Worm (Caenorhabditis elegans) whole organism, L2 larva: Measurements from ENCODE around the gene ent-3.

Experiments used
- C34F6.9 ChIP-seq: fragments of 150-350 bp; optimal IDR thresholded peaks from 2 replicates; lab custom pipeline; 2014; ENCODE audit warnings: missing biosample characterization, missing genetic modification characterization
- F13H6.1 ChIP-seq: sonication (generic microtip); optimal IDR thresholded peaks from 2 replicates; lab custom pipeline; 2016; ENCODE audit warnings: missing genetic modification characterization, missing compliant biosample characterization
- Y55F3AM.14 ChIP-seq: fragments of 200-800 bp; sonication (Bioruptor generic); optimal IDR thresholded peaks from 2 replicates; lab custom pipeline; 2018; ENCODE audit warnings: mild to moderate bottlenecking, missing genetic modification characterization, missing compliant biosample characterization
- ZK546.5 ChIP-seq: sonication (generic microtip); optimal IDR thresholded peaks from 2 replicates; lab custom pipeline; 2017; ENCODE audit warnings: missing biosample characterization, missing genetic modification characterization
- alr-1 ChIP-seq: fragments of 150-350 bp; optimal IDR thresholded peaks from 2 replicates; lab custom pipeline; 2014; ENCODE audit warnings: missing biosample characterization, missing genetic modification characterization
- aly-2 ChIP-seq: fragments of 150-350 bp; optimal IDR thresholded peaks from 2 replicates; lab custom pipeline; 2014; ENCODE audit warnings: missing biosample characterization, missing genetic modification characterization
- ama-1 ChIP-seq: fragments of 150-350 bp; optimal IDR thresholded peaks from 2 replicates; lab custom pipeline; 2018; ENCODE audit warnings: inconsistent platforms
- blmp-1 ChIP-seq: sonication (generic microtip); optimal IDR thresholded peaks from 2 replicates; lab custom pipeline; 2017; ENCODE audit warnings: missing genetic modification characterization, mild to moderate bottlenecking, missing compliant biosample characterization, antibody characterized with exemption, moderate library complexity; ENCODE audit not compliant: insufficient read depth
- ceh-82 ChIP-seq: fragments of 150-350 bp; optimal IDR thresholded peaks from 2 replicates; lab custom pipeline; 2014; ENCODE audit warnings: missing biosample characterization, missing genetic modification characterization
- crh-2 ChIP-seq: sonication (generic microtip); optimal IDR thresholded peaks from 2 replicates; lab custom pipeline; 2017; ENCODE audit warnings: missing biosample characterization, missing genetic modification characterization
- egl-27 ChIP-seq: sonication (generic microtip); optimal IDR thresholded peaks from 3 replicates; lab custom pipeline; 2017; ENCODE audit warnings: missing biosample characterization, missing genetic modification reagents, missing genetic modification characterization
- elt-1 ChIP-seq: fragments of 150-350 bp; optimal IDR thresholded peaks from 2 replicates; lab custom pipeline; 2014; ENCODE audit warnings: missing biosample characterization, missing genetic modification characterization
- elt-3 ChIP-seq: sonication (generic microtip); optimal IDR thresholded peaks from 2 replicates; lab custom pipeline; 2017; ENCODE audit warnings: missing biosample characterization, missing genetic modification characterization
- fos-1 ChIP-seq: fragments of 150-350 bp; optimal IDR thresholded peaks from 2 replicates; lab custom pipeline; 2014; ENCODE audit warnings: missing biosample characterization, missing genetic modification characterization
- gmeb-1 ChIP-seq: fragments of 150-350 bp; optimal IDR thresholded peaks from 2 replicates; lab custom pipeline; 2014; ENCODE audit warnings: missing biosample characterization, missing genetic modification characterization
- lin-11 ChIP-seq: fragments of 150-350 bp; sonication (generic microtip); optimal IDR thresholded peaks from 2 replicates; lab custom pipeline; 2014; ENCODE audit warnings: missing biosample characterization, missing genetic modification characterization, inconsistent platforms, mixed read lengths
- lin-13 ChIP-seq: fragments of 150-350 bp; optimal IDR thresholded peaks from 2 replicates; lab custom pipeline; 2014; ENCODE audit warnings: missing biosample characterization, missing genetic modification reagents, missing genetic modification characterization
- lin-39 ChIP-seq: fragments of 150-350 bp; optimal IDR thresholded peaks from 2 replicates; lab custom pipeline; 2014; ENCODE audit warnings: missing biosample characterization, missing genetic modification reagents, missing genetic modification characterization
- lsy-2 ChIP-seq, 2 experiments: fragments of 150-350 bp in 1 of 2; sonication (generic microtip) in 1 of 2; optimal IDR thresholded peaks; 2 replicates each; lab custom pipeline; 2014 to 2017; ENCODE audit warnings: missing biosample characterization in 2 of 2, missing genetic modification characterization in 2 of 2
- mbf-1 ChIP-seq: sonication (generic microtip); optimal IDR thresholded peaks from 2 replicates; lab custom pipeline; 2017; ENCODE audit warnings: missing biosample characterization, missing genetic modification characterization
- mdl-1 ChIP-seq, 2 experiments: fragments of 150-350 bp in 1 of 2; sonication (generic microtip) in 1 of 2; optimal IDR thresholded peaks; 2 replicates each; lab custom pipeline; 2017; ENCODE audit warnings: missing biosample characterization in 2 of 2, missing genetic modification characterization in 2 of 2
- nhr-10 ChIP-seq: sonication (generic microtip); optimal IDR thresholded peaks from 2 replicates; lab custom pipeline; 2017; ENCODE audit warnings: missing biosample characterization, missing genetic modification characterization
- nhr-11 ChIP-seq: fragments of 150-350 bp; optimal IDR thresholded peaks from 2 replicates; lab custom pipeline; 2014; ENCODE audit warnings: missing biosample characterization, missing genetic modification characterization
- nhr-12 ChIP-seq: fragments of 150-350 bp; optimal IDR thresholded peaks from 2 replicates; lab custom pipeline; 2014; ENCODE audit warnings: missing biosample characterization, missing genetic modification characterization
- nhr-129 ChIP-seq: fragments of 150-350 bp; optimal IDR thresholded peaks from 2 replicates; lab custom pipeline; 2014; ENCODE audit warnings: missing biosample characterization, missing genetic modification characterization
- nhr-21 ChIP-seq: fragments of 150-350 bp; optimal IDR thresholded peaks from 2 replicates; lab custom pipeline; 2014; ENCODE audit warnings: missing biosample characterization, missing genetic modification characterization
- nhr-23 ChIP-seq: fragments of 150-350 bp; optimal IDR thresholded peaks from 2 replicates; lab custom pipeline; 2014; ENCODE audit warnings: missing biosample characterization, missing genetic modification reagents, missing genetic modification characterization
- nhr-237 ChIP-seq: fragments of 150-350 bp; optimal IDR thresholded peaks from 2 replicates; lab custom pipeline; 2014; ENCODE audit warnings: missing biosample characterization, missing genetic modification characterization
- nhr-25 ChIP-seq: fragments of 150-350 bp; sonication (generic microtip); optimal IDR thresholded peaks from 3 replicates; lab custom pipeline; 2014; ENCODE audit warnings: missing biosample characterization, missing genetic modification characterization
- nhr-6 ChIP-seq: fragments of 150-350 bp; optimal IDR thresholded peaks from 2 replicates; lab custom pipeline; 2014; ENCODE audit warnings: missing biosample characterization, missing genetic modification characterization
- nhr-77 ChIP-seq: fragments of 150-350 bp; optimal IDR thresholded peaks from 2 replicates; lab custom pipeline; 2014; ENCODE audit warnings: missing biosample characterization, missing genetic modification characterization
- peb-1 ChIP-seq: fragments of 150-350 bp; optimal IDR thresholded peaks from 2 replicates; lab custom pipeline; 2014; ENCODE audit warnings: missing biosample characterization, missing genetic modification characterization
- sem-4 ChIP-seq: fragments of 150-350 bp; optimal IDR thresholded peaks from 2 replicates; lab custom pipeline; 2014; ENCODE audit warnings: missing biosample characterization, missing genetic modification reagents, missing genetic modification characterization
- skn-1 ChIP-seq: sonication (generic microtip); optimal IDR thresholded peaks from 2 replicates; lab custom pipeline; 2017; ENCODE audit warnings: missing biosample characterization, missing genetic modification characterization
- sma-3 ChIP-seq: sonication (generic microtip); optimal IDR thresholded peaks from 2 replicates; lab custom pipeline; 2016; ENCODE audit warnings: missing genetic modification reagents, missing genetic modification characterization, missing compliant biosample characterization
- sma-9 ChIP-seq, 2 experiments: fragments of 150-350 bp in 1 of 2; sonication (generic microtip) in 1 of 2; optimal IDR thresholded peaks; 2 replicates each; lab custom pipeline; 2014 to 2016; ENCODE audit warnings: missing genetic modification characterization in 2 of 2, mild to moderate bottlenecking in 1 of 2, missing biosample characterization in 1 of 2, missing compliant biosample characterization in 1 of 2, missing genetic modification reagents in 1 of 2, moderate library complexity in 1 of 2
- snpc-4 ChIP-seq: fragments of 150-350 bp; optimal IDR thresholded peaks from 2 replicates; lab custom pipeline; 2014; ENCODE audit warnings: missing biosample characterization, missing genetic modification characterization
- unc-39 ChIP-seq: fragments of 150-350 bp; optimal IDR thresholded peaks from 2 replicates; lab custom pipeline; 2014; ENCODE audit warnings: missing biosample characterization, missing genetic modification characterization
- unc-55 ChIP-seq: fragments of 150-350 bp; sonication (generic microtip); optimal IDR thresholded peaks from 3 replicates; lab custom pipeline; 2014; ENCODE audit warnings: missing biosample characterization, missing genetic modification reagents, missing genetic modification characterization
- unc-62 ChIP-seq: fragments of 150-350 bp; optimal IDR thresholded peaks from 2 replicates; lab custom pipeline; 2014; ENCODE audit warnings: missing biosample characterization, missing genetic modification reagents, missing genetic modification characterization
- zag-1 ChIP-seq: fragments of 150-350 bp; optimal IDR thresholded peaks from 2 replicates; lab custom pipeline; 2014; ENCODE audit warnings: missing biosample characterization, missing genetic modification characterization
- ztf-1 ChIP-seq: fragments of 200-800 bp; sonication (Bioruptor generic); conservative IDR thresholded peaks from 2 replicates; pipeline ENCODE4 v1.3.6; 2022; ENCODE audit warnings: missing genetic modification characterization, missing compliant biosample characterization
- ztf-11 ChIP-seq: sonication (generic microtip); optimal IDR thresholded peaks from 2 replicates; lab custom pipeline; 2017; ENCODE audit warnings: missing biosample characterization, missing genetic modification characterization
- ztf-4 ChIP-seq: fragments of 150-350 bp; optimal IDR thresholded peaks from 2 replicates; lab custom pipeline; 2014; ENCODE audit warnings: missing biosample characterization, missing genetic modification characterization

Gene ent-3

DNA sequence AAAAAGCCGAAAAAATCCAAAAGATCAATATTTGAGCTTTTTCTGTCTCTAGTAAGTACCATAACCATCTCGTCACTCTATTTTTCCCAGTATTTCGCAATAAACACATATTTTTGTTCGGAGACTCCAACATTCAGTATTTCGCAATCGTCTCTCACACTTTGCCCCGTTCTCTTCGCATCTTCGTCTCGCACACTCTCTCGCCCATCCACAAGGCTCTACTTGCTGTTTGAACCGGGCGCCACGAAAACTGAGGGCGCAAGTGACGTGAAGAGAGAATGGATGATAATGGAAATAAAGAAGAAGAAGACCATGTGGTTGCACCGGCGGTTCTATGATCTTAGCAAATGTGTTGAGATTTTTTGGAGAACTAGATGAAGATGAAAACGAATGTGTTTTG, 35.8 kb downstream of the ent-3 start (continued):
- TF ChIP-seq nhr-6 (tag; lab: Kevin White, UChicago) = no peak

ce11 chrV:14197651-14198050, 38.2 kb downstream of the ent-3 start:
- peak; percentile 17 for TF ChIP-seq F13H6.1
- no peak for TF ChIP-seq unc-55 (GFP tag; lab: Kevin White, UChicago)
- no peak for TF ChIP-seq skn-1
- TF ChIP-seq unc-62 (GFP tag; lab: Kevin White, UChicago) = no peak
- TF ChIP-seq ztf-1 (GFP tag; lab: Robert Waterston, UW) = no peak
- no peak for TF ChIP-seq mbf-1
- TF ChIP-seq unc-39 (tag; lab: Kevin White, UChicago) = no peak
- TF ChIP-seq lsy-2 (tag; optimal IDR thresholded peaks at IDR 0.05; lab: Kevin White, UChicago) = no peak
- TF ChIP-seq snpc-4 (tag; lab: Kevin White, UChicago) = no peak
- TF ChIP-seq nhr-77 (tag; lab: Kevin White, UChicago) = no peak
- peak; percentile 57 for TF ChIP-seq sma-9 (GFP tag; optimal IDR thresholded peaks at IDR 0.05; lab: Kevin White, UChicago)
- no peak for TF ChIP-seq sma-9 (tag; optimal IDR thresholded peaks at IDR 0.05; lab: Kevin White, UChicago)
- TF ChIP-seq nhr-10 (tag; lab: Kevin White, UChicago) = no peak
- TF ChIP-seq lin-11 (tag; lab: Kevin White, UChicago) = no peak
- peak; percentile 52 for TF ChIP-seq nhr-25
- TF ChIP-seq elt-3 (tag; lab: Kevin White, UChicago) = no peak
- peak; percentile 43 for TF ChIP-seq nhr-21 (tag; lab: Kevin White, UChicago)
- TF ChIP-seq ama-1 (lab: Kevin White, UChicago) = no peak
- TF ChIP-seq ZK546.5 (tag; lab: Kevin White, UChicago) = no peak
- TF ChIP-seq zag-1 (tag; lab: Kevin White, UChicago) = no peak
- TF ChIP-seq ztf-11 (tag; lab: Kevin White, UChicago) = no peak
- TF ChIP-seq fos-1 (tag; lab: Kevin White, UChicago) = peak; percentile 10
- no peak for TF ChIP-seq sem-4
- no peak for TF ChIP-seq aly-2 (tag; lab: Kevin White, UChicago)
- no peak for TF ChIP-seq gmeb-1 (tag; lab: Kevin White, UChicago)
- no peak for TF ChIP-seq nhr-23 (tag; lab: Kevin White, UChicago)
- TF ChIP-seq lin-13 (GFP tag; lab: Kevin White, UChicago) = no peak
- no peak for TF ChIP-seq C34F6.9
- TF ChIP-seq crh-2 (tag; lab: Kevin White, UChicago) = no peak
- TF ChIP-seq ceh-82 = no peak
- peak; percentile 17 for TF ChIP-seq sma-3 (GFP tag; lab: Kevin White, UChicago)

ce11 chrV:14194514-14194913, 41.3 kb downstream of the ent-3 start:
- TF ChIP-seq ztf-1 (GFP tag; lab: Robert Waterston, UW) (no peak), blmp-1 (tag; lab: Kevin White, UChicago) (no peak), egl-27 (tag; lab: Kevin White, UChicago) (no peak), skn-1 (no peak), elt-1 (tag; lab: Kevin White, UChicago) (no peak), ama-1 (lab: Kevin White, UChicago) (peak; percentile 27), nhr-10 (tag; lab: Kevin White, UChicago) (no peak), crh-2 (tag; lab: Kevin White, UChicago) (no peak)
- TF ChIP-seq, all 48 proteins: peak for 1

ce11 chrV:14193451-14193850, 42.4 kb downstream of the ent-3 start, which contains the start of gene atfs-1:
Gene atfs-1 (plus strand): TSS chrV:14193663.
- peak; percentile 55 for TF ChIP-seq nhr-25
- TF ChIP-seq peb-1 = no peak
- no peak for TF ChIP-seq nhr-11 (tag; lab: Kevin White, UChicago)
- peak in 1 of 2 experiments; percentile 35 for TF ChIP-seq mdl-1 (tag; optimal IDR thresholded peaks at IDR 0.05; lab: Kevin White, UChicago)
- TF ChIP-seq F13H6.1 = peak; percentile 86
- no peak for TF ChIP-seq unc-62 (GFP tag; lab: Kevin White, UChicago)
- no peak for TF ChIP-seq lin-39
- TF ChIP-seq sma-9 (GFP tag; optimal IDR thresholded peaks at IDR 0.05; lab: Kevin White, UChicago) = peak; percentile 89
- no peak for TF ChIP-seq sma-9 (tag; optimal IDR thresholded peaks at IDR 0.05; lab: Kevin White, UChicago)
- TF ChIP-seq ama-1 (lab: Kevin White, UChicago) = peak; percentile 91
- no peak for TF ChIP-seq zag-1 (tag; lab: Kevin White, UChicago)
- peak; percentile 35 for TF ChIP-seq egl-27 (tag; lab: Kevin White, UChicago)
- TF ChIP-seq lsy-2 (tag; optimal IDR thresholded peaks at IDR 0.05; lab: Kevin White, UChicago) = peak; percentile 9 to 69
- TF ChIP-seq sem-4 = peak; percentile 44
- no peak for TF ChIP-seq alr-1 (tag; lab: Kevin White, UChicago)
- TF ChIP-seq nhr-129 (tag; lab: Kevin White, UChicago) = peak; percentile 87
- TF ChIP-seq sma-3 (GFP tag; lab: Kevin White, UChicago) = peak; percentile 61
- no peak for TF ChIP-seq ztf-1 (GFP tag; lab: Robert Waterston, UW)
- TF ChIP-seq fos-1 (tag; lab: Kevin White, UChicago) = peak; percentile 83
- TF ChIP-seq nhr-77 (tag; lab: Kevin White, UChicago) = no peak
- TF ChIP-seq ztf-4 (tag; lab: Kevin White, UChicago) = no peak
- TF ChIP-seq gmeb-1 (tag; lab: Kevin White, UChicago) = peak; percentile 59
- TF ChIP-seq nhr-237 (tag; lab: Kevin White, UChicago) = no peak
- no peak for TF ChIP-seq aly-2 (tag; lab: Kevin White, UChicago)
- no peak for TF ChIP-seq elt-3 (tag; lab: Kevin White, UChicago)
- TF ChIP-seq unc-55 (GFP tag; lab: Kevin White, UChicago) = peak; percentile 58
- no peak for TF ChIP-seq skn-1
- no peak for TF ChIP-seq nhr-10 (tag; lab: Kevin White, UChicago)
- no peak for TF ChIP-seq mbf-1
- TF ChIP-seq nhr-12 (tag; lab: Kevin White, UChicago) = no peak
- no peak for TF ChIP-seq nhr-6 (tag; lab: Kevin White, UChicago)
- peak; percentile 47 for TF ChIP-seq lin-13 (GFP tag; lab: Kevin White, UChicago)
- no peak for TF ChIP-seq Y55F3AM.14 (GFP tag; lab: Kevin White, UChicago)
- TF ChIP-seq elt-1 (tag; lab: Kevin White, UChicago) = no peak
